Worm (Caenorhabditis elegans) whole organism, L4/young adult: ENCODE results near the gene sru-18.

Experiments
- W03F9.2 ChIP-seq: fragments of 150-350 bp; optimal IDR thresholded peaks from 2 replicates; lab custom pipeline; 2014; ENCODE audit warnings: missing biosample characterization, missing genetic modification characterization
- him-1 ChIP-seq: sonication (generic microtip); optimal IDR thresholded peaks from 2 replicates; lab custom pipeline; 2016; ENCODE audit warnings: missing genotype, missing genetic modification reagents, missing genetic modification characterization, missing compliant biosample characterization

ce11 chrIV:12454750-12455149 is 47.3 kb upstream of the sru-18 start, which contains the start of gene smz-1:
- TF ChIP-seq him-1 (tag; lab: Kevin White, UChicago), result no peak
- no peak for TF ChIP-seq W03F9.2 (tag; lab: Kevin White, UChicago)
